Fruit fly (Drosophila melanogaster) whole organism, embryonic: Measurements from ENCODE around the gene CG9837.
A peak's percentile ranks its signal among the peaks of the same experiment; 100 is the strongest.

Source experiments
- Ada2b ChIP-seq: fragments of 200-800 bp; sonication (Bioruptor generic); IDR thresholded peaks from 2 replicates; pipeline ENCODE4 v1.3.6; 2022; ENCODE audit warnings: missing biosample characterization, missing genetic modification characterization
- Atf6 ChIP-seq: fragments of 200-800 bp; sonication (Bioruptor generic); IDR thresholded peaks from 2 replicates; pipeline ENCODE4 v1.3.6; 2022; ENCODE audit warnings: missing biosample characterization, missing genetic modification characterization
- CG10979 ChIP-seq: fragments of 200-800 bp; sonication (Bioruptor generic); optimal IDR thresholded peaks from 2 replicates; lab custom pipeline; 2018; ENCODE audit warnings: missing biosample characterization, mild to moderate bottlenecking, missing genetic modification characterization, moderate library complexity
- CG11247 ChIP-seq: fragments of 200-800 bp; sonication (Bioruptor generic); IDR thresholded peaks from 2 replicates; pipeline ENCODE4 v1.3.6; 2022; ENCODE audit warnings: missing biosample characterization, missing genetic modification characterization
- CG11723 ChIP-seq: fragments of 200-800 bp; sonication (Bioruptor generic); optimal IDR thresholded peaks from 2 replicates; lab custom pipeline; 2017; ENCODE audit warnings: missing biosample characterization, mild to moderate bottlenecking, missing genetic modification characterization
- CG12104 ChIP-seq: fragments of 200-800 bp; sonication (Bioruptor generic); optimal IDR thresholded peaks from 3 replicates; lab custom pipeline; 2016; ENCODE audit warnings: missing biosample characterization, missing genetic modification characterization
- CG14014 ChIP-seq: fragments of 200-800 bp; sonication (Bioruptor generic); IDR thresholded peaks from 2 replicates; pipeline ENCODE4 v1.3.6; 2022; ENCODE audit warnings: missing biosample characterization, missing genetic modification characterization
- CG15011 ChIP-seq: fragments of 200-800 bp; sonication (Bioruptor generic); optimal IDR thresholded peaks from 3 replicates; lab custom pipeline; 2018; ENCODE audit warnings: missing biosample characterization, mild to moderate bottlenecking, missing genetic modification characterization
- CG16863 ChIP-seq: fragments of 200-800 bp; sonication (Bioruptor generic); optimal IDR thresholded peaks from 3 replicates; lab custom pipeline; 2016; ENCODE audit warnings: missing biosample characterization, missing genetic modification characterization
- CG17186 ChIP-seq: fragments of 200-800 bp; sonication (Bioruptor generic); optimal IDR thresholded peaks from 3 replicates; lab custom pipeline; 2017; ENCODE audit warnings: missing biosample characterization, missing genetic modification reagents, missing genetic modification characterization
- CG17328 ChIP-seq: fragments of 200-800 bp; sonication (Bioruptor generic); IDR thresholded peaks from 2 replicates; pipeline ENCODE4 v1.3.6; 2022; ENCODE audit warnings: missing biosample characterization, missing genetic modification characterization
- CG18011 ChIP-seq: fragments of 200-800 bp; sonication (Bioruptor generic); optimal IDR thresholded peaks from 2 replicates; lab custom pipeline; 2017; ENCODE audit warnings: missing biosample characterization, missing genetic modification characterization, mild to moderate bottlenecking, moderate library complexity, missing genotype
- CG2202 ChIP-seq: fragments of 200-800 bp; sonication (Bioruptor generic); optimal IDR thresholded peaks from 2 replicates; lab custom pipeline; 2018; ENCODE audit warnings: missing biosample characterization, mild to moderate bottlenecking, missing genetic modification characterization
- CG30403 ChIP-seq: fragments of 200-800 bp; sonication (Bioruptor generic); optimal IDR thresholded peaks from 3 replicates; lab custom pipeline; 2016; ENCODE audit warnings: missing biosample characterization, missing genetic modification characterization
- CG32772 ChIP-seq: fragments of 200-800 bp; sonication (Bioruptor generic); IDR thresholded peaks from 2 replicates; pipeline ENCODE4 v1.3.6; 2022; ENCODE audit warnings: missing biosample characterization, missing genetic modification characterization
- CG6254 ChIP-seq: fragments of 200-800 bp; sonication (Bioruptor generic); optimal IDR thresholded peaks from 3 replicates; lab custom pipeline; 2017; ENCODE audit warnings: mild to moderate bottlenecking, missing biosample characterization, missing genetic modification reagents, missing genetic modification characterization
- CG6765 ChIP-seq: fragments of 200-800 bp; sonication (Bioruptor generic); optimal IDR thresholded peaks from 3 replicates; lab custom pipeline; 2017; ENCODE audit warnings: missing biosample characterization, mild to moderate bottlenecking, missing genetic modification characterization
- CG7271 ChIP-seq: fragments of 200-800 bp; sonication (Bioruptor generic); optimal IDR thresholded peaks from 2 replicates; lab custom pipeline; 2018; ENCODE audit warnings: missing biosample characterization, mild to moderate bottlenecking, missing genetic modification characterization, moderate library complexity
- CG7372 ChIP-seq: fragments of 200-800 bp; sonication (Bioruptor generic); IDR thresholded peaks from 2 replicates; pipeline ENCODE4 v1.3.6; 2022; ENCODE audit warnings: missing biosample characterization, missing genetic modification characterization
- CG8765 ChIP-seq: fragments of 200-800 bp; sonication (Bioruptor generic); IDR thresholded peaks from 2 replicates; pipeline ENCODE4 v1.3.6; 2022; ENCODE audit warnings: missing biosample characterization, missing genetic modification characterization
- CG9797 ChIP-seq: fragments of 200-800 bp; sonication (Bioruptor generic); optimal IDR thresholded peaks from 3 replicates; lab custom pipeline; 2018; ENCODE audit warnings: missing biosample characterization, mild to moderate bottlenecking, missing genetic modification characterization
- CoRest ChIP-seq: fragments of 200-800 bp; sonication (Bioruptor generic); optimal IDR thresholded peaks from 3 replicates; lab custom pipeline; 2018; ENCODE audit warnings: missing biosample characterization, mild to moderate bottlenecking, missing genetic modification characterization, moderate library complexity
- D19B ChIP-seq: fragments of 200-800 bp; sonication (Bioruptor generic); optimal IDR thresholded peaks from 2 replicates; lab custom pipeline; 2017; ENCODE audit warnings: missing biosample characterization, mild to moderate bottlenecking, missing genetic modification characterization
- Dbx ChIP-seq: fragments of 200-800 bp; sonication (Bioruptor generic); IDR thresholded peaks from 3 replicates; pipeline ENCODE4 v1.3.6; 2022; ENCODE audit warnings: missing biosample characterization, missing genetic modification characterization
- ERR ChIP-seq: fragments of 200-800 bp; sonication (Bioruptor generic); optimal IDR thresholded peaks from 2 replicates; lab custom pipeline; 2016; ENCODE audit warnings: missing biosample characterization, missing genetic modification characterization
- HLHmδ ChIP-seq: fragments of 200-800 bp; sonication (Bioruptor generic); optimal IDR thresholded peaks from 2 replicates; lab custom pipeline; 2018; ENCODE audit warnings: missing biosample characterization, mild to moderate bottlenecking, missing genetic modification characterization, moderate library complexity
- Hmx ChIP-seq: fragments of 200-800 bp; sonication (Bioruptor generic); optimal IDR thresholded peaks from 2 replicates; lab custom pipeline; 2016; ENCODE audit warnings: missing biosample characterization, missing genetic modification characterization
- Hr39 ChIP-seq: fragments of >200 bp; optimal IDR thresholded peaks from 2 replicates; lab custom pipeline; 2017
- Lim3 ChIP-seq: fragments of 200-800 bp; sonication (Bioruptor generic); IDR thresholded peaks from 2 replicates; pipeline ENCODE4 v1.3.6; 2022; ENCODE audit warnings: missing biosample characterization, missing genetic modification characterization
- NK7.1 ChIP-seq: fragments of 200-800 bp; sonication (Bioruptor generic); optimal IDR thresholded peaks from 3 replicates; lab custom pipeline; 2016; ENCODE audit warnings: missing biosample characterization, missing genetic modification characterization
- Six4 ChIP-seq: fragments of 200-800 bp; sonication (Bioruptor generic); optimal IDR thresholded peaks from 2 replicates; lab custom pipeline; 2016; ENCODE audit warnings: missing biosample characterization, missing genetic modification characterization
- amos ChIP-seq: fragments of 200-800 bp; sonication (Bioruptor generic); IDR thresholded peaks from 2 replicates; pipeline ENCODE4 v1.3.6; 2022; ENCODE audit warnings: missing biosample characterization, missing genetic modification characterization; ENCODE audit not compliant: partially characterized antibody
- bbx ChIP-seq: fragments of 200-800 bp; sonication (Bioruptor generic); IDR thresholded peaks from 2 replicates; pipeline ENCODE4 v1.3.6; 2022; ENCODE audit warnings: missing biosample characterization, missing genetic modification characterization; ENCODE audit not compliant: partially characterized antibody
- bcd ChIP-seq: fragments of 200-800 bp; sonication (Bioruptor generic); optimal IDR thresholded peaks from 2 replicates; lab custom pipeline; 2017; ENCODE audit warnings: missing biosample characterization, mild to moderate bottlenecking, missing genetic modification characterization
- caup ChIP-seq: fragments of 200-800 bp; sonication (Bioruptor generic); optimal IDR thresholded peaks from 3 replicates; lab custom pipeline; 2017; ENCODE audit warnings: missing biosample characterization, mild to moderate bottlenecking, missing genetic modification characterization, moderate library complexity; ENCODE audit not compliant: severe bottlenecking
- dysf ChIP-seq: fragments of 200-800 bp; sonication (Bioruptor generic); IDR thresholded peaks from 3 replicates; pipeline ENCODE4 v1.3.6; 2022; ENCODE audit warnings: missing biosample characterization, missing genetic modification characterization
- en ChIP-seq: fragments of 200-800 bp; sonication (Bioruptor generic); optimal IDR thresholded peaks from 2 replicates; lab custom pipeline; 2016; ENCODE audit warnings: missing biosample characterization, missing genetic modification characterization
- gem ChIP-seq: fragments of 200-800 bp; sonication (Bioruptor generic); optimal IDR thresholded peaks from 2 replicates; lab custom pipeline; 2019; ENCODE audit warnings: missing biosample characterization, mild to moderate bottlenecking, missing genetic modification characterization, moderate library complexity
- h ChIP-seq: fragments of >200 bp; optimal IDR thresholded peaks from 2 replicates; lab custom pipeline; 2017
- ind ChIP-seq: fragments of 200-800 bp; sonication (Bioruptor generic); optimal IDR thresholded peaks from 3 replicates; lab custom pipeline; 2016; ENCODE audit warnings: missing biosample characterization, missing genetic modification characterization
- lab ChIP-seq: fragments of 200-800 bp; sonication (Bioruptor generic); optimal IDR thresholded peaks from 3 replicates; lab custom pipeline; 2017; ENCODE audit warnings: missing biosample characterization, missing genetic modification characterization, mild to moderate bottlenecking, moderate library complexity, missing genetic modification reagents
- lmd ChIP-seq: fragments of 200-800 bp; sonication (Bioruptor generic); IDR thresholded peaks from 2 replicates; pipeline ENCODE4 v1.3.6; 2022; ENCODE audit warnings: missing biosample characterization, missing genetic modification characterization
- maf-S ChIP-seq: fragments of 200-800 bp; sonication (Bioruptor generic); optimal IDR thresholded peaks from 2 replicates; lab custom pipeline; 2016; ENCODE audit warnings: missing biosample characterization, missing genetic modification characterization
- p53 ChIP-seq: fragments of 200-800 bp; sonication (Bioruptor generic); optimal IDR thresholded peaks from 2 replicates; lab custom pipeline; 2016; ENCODE audit warnings: missing biosample characterization, missing genetic modification characterization
- pita ChIP-seq: fragments of 200-800 bp; sonication (Bioruptor generic); optimal IDR thresholded peaks from 2 replicates; lab custom pipeline; 2017; ENCODE audit warnings: missing biosample characterization, mild to moderate bottlenecking, missing genetic modification characterization
- run ChIP-seq: fragments of 200-800 bp; sonication (Bioruptor generic); optimal IDR thresholded peaks from 3 replicates; lab custom pipeline; 2018; ENCODE audit warnings: missing biosample characterization, mild to moderate bottlenecking, missing genetic modification characterization
- sd ChIP-seq: fragments of 200-800 bp; sonication (Bioruptor generic); optimal IDR thresholded peaks from 3 replicates; lab custom pipeline; 2018; ENCODE audit warnings: missing biosample characterization, mild to moderate bottlenecking, missing genetic modification characterization, moderate library complexity
- slbo ChIP-seq: fragments of 200-800 bp; sonication (Bioruptor generic); IDR thresholded peaks from 2 replicates; pipeline ENCODE4 v1.3.6; 2022; ENCODE audit warnings: missing biosample characterization, missing genetic modification characterization
- tll ChIP-seq, 2 experiments: fragments of 200-800 bp in 1 of 2; fragments of >200 bp in 1 of 2; sonication (Bioruptor generic) in 1 of 2; optimal IDR thresholded peaks; 2 replicates each; lab custom pipeline; 2017 to 2019; ENCODE audit warnings: missing biosample characterization in 2 of 2, missing genetic modification characterization in 2 of 2, mild to moderate bottlenecking in 1 of 2, moderate library complexity in 1 of 2
- vfl ChIP-seq: fragments of 200-800 bp; sonication (Bioruptor generic); optimal IDR thresholded peaks from 2 replicates; lab custom pipeline; 2016; ENCODE audit warnings: missing biosample characterization, missing genetic modification characterization
- wdn ChIP-seq: fragments of 200-800 bp; sonication (Bioruptor generic); IDR thresholded peaks from 2 replicates; pipeline ENCODE4 v1.3.6; 2022; ENCODE audit warnings: missing biosample characterization, missing genetic modification characterization
- wor ChIP-seq: fragments of 200-800 bp; sonication (Bioruptor generic); IDR thresholded peaks from 2 replicates; pipeline ENCODE4 v1.3.6; 2022; ENCODE audit warnings: missing biosample characterization, missing genetic modification characterization

CG9837 gene

DNA sequence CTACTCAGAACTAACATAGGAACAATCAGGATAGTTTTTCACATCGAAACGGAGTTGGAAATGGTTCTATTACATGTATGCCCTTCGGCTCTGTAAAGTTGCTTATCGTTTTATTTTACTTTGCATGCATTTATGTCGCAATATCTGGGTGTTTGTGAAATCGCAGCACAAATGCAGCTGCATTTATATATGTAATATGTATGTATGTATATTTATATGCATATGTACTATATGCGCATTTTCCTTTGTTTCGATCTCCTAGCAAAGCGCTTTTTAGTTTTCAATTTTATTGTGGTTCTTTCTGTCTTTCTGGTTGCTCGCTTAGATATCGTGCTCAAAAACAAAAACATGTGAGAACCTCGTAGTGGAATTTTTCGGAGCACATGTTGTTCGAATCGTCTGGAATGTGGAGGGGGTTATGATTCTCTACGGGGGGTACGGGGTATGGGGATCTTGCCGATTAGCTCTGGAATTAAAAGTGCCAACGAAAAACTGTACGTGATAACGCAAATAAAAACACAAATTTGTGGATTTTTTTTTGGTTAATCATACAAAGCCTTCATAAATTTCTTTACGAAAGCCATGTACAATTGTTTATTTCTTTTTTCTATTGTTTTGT, 759 bp upstream of the CG9837 start (continued):
- TF ChIP-seq slbo (no peak), NK7.1 (GFP tag; lab: Kevin White, UChicago) (no peak), caup (peak; percentile 12), dysf (no peak), Lim3 (GFP tag; lab: Robert Waterston, UW) (no peak), CG30403 (no peak), wdn (GFP tag; lab: Robert Waterston, UW) (no peak), CG14014 (GFP tag; lab: Robert Waterston, UW) (no peak), run (no peak), CG10979 (tag; lab: Kevin White, UChicago) (no peak), CG32772 (GFP tag; lab: Robert Waterston, UW) (no peak), CG15011 (GFP tag; lab: Kevin White, UChicago) (no peak), CG18011 (GFP tag; lab: Kevin White, UChicago) (no peak), lab (GFP tag; lab: Kevin White, UChicago) (peak; percentile 36), maf-S (GFP tag; lab: Kevin White, UChicago) (no peak), Six4 (GFP tag; lab: Kevin White, UChicago) (no peak), CG17186 (GFP tag; lab: Kevin White, UChicago) (no peak), CG11247 (GFP tag; lab: Robert Waterston, UW) (no peak), Atf6 (GFP tag; lab: Robert Waterston, UW) (peak; percentile 49), sd (peak; percentile 99), gem (tag; lab: Kevin White, UChicago) (no peak), CG6765 (GFP tag; lab: Kevin White, UChicago) (peak; percentile 10), CG11723 (no peak), CG6254 (GFP tag; lab: Kevin White, UChicago) (no peak), p53 (GFP tag; lab: Kevin White, UChicago) (no peak), wor (GFP tag; lab: Robert Waterston, UW) (no peak), bbx (GFP tag; lab: Robert Waterston, UW) (no peak), CG17328 (GFP tag; lab: Robert Waterston, UW) (no peak), en (GFP tag; lab: Kevin White, UChicago) (no peak), tll (GFP tag; optimal IDR thresholded peaks at IDR 0.05; lab: Kevin White, UChicago) (no peak), CG7372 (GFP tag; lab: Robert Waterston, UW) (no peak), Dbx (GFP tag; lab: Robert Waterston, UW) (0 out of 3 replicates have a peak, but pooled peaks have one; percentile 46), Hmx (no peak), CG16863 (no peak), HLHmδ (no peak), pita (GFP tag; lab: Kevin White, UChicago) (no peak), Ada2b (no peak), CG9797 (GFP tag; lab: Kevin White, UChicago) (no peak), h (lab: Kevin White, UChicago) (no peak), ind (GFP tag; lab: Kevin White, UChicago) (no peak), CoRest (tag; lab: Kevin White, UChicago) (no peak), amos (no peak; the same call in 1 of the 2 replicates), ERR (GFP tag; lab: Kevin White, UChicago) (no peak), bcd (GFP tag; lab: Kevin White, UChicago) (no peak), Hr39 (lab: Kevin White, UChicago) (no peak), lmd (no peak), CG2202 (no peak), CG7271 (tag; lab: Kevin White, UChicago) (no peak), D19B (GFP tag; lab: Kevin White, UChicago) (no peak), CG8765 (GFP tag; lab: Robert Waterston, UW) (no peak), CG12104 (GFP tag; lab: Kevin White, UChicago) (no peak), vfl (no peak)
